Worm (Caenorhabditis elegans) whole organism, dauer: Measurements from ENCODE around the gene npp-10.

Experiments used
- unc-62 ChIP-seq: sonication (generic microtip); optimal IDR thresholded peaks from 2 replicates; lab custom pipeline; 2017; ENCODE audit warnings: missing biosample characterization, missing genetic modification reagents, missing genetic modification characterization

npp-10 gene

DNA sequence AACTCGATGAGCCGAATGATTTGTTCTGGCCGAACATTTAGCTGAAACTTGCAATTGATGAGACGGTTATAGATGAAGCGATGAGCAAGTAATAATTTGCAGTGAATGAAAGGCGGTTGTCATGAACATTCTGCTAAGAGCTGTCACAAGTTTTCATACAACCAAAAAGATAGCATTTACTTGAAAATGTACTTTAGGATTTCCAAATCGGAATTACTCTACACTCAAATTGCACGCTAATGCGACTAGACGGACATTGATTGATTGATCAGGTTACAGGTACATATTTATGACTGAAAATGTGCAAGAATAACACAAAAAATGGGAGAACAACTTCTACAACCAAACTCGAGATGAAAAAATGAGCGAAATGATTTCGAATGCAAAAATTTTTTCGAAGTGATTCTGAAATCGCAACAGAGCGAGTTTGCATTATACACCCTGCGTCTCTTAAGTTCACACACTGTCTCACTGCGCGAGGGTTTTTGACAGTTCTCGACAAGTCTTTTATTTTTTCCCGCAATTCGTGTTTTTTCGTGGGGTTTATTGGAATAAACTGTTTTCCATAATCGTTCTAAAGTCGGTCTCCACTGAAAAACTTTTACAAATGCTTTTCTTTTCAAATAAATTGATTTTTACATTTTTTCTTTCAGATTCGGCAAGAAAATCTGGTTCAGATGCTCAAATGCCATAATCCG lies at the start of gene npp-10, which contains the start of gene cyk-3:
Gene npp-10, minus strand, starts transcription at position 51 of the 698 bp plus-strand sequence.
Gene cyk-3, plus strand, starts transcription at position 648 of the 698 bp plus-strand sequence.
- TF ChIP-seq unc-62 (GFP tag; lab: Kevin White, UChicago), result no peak

DNA sequence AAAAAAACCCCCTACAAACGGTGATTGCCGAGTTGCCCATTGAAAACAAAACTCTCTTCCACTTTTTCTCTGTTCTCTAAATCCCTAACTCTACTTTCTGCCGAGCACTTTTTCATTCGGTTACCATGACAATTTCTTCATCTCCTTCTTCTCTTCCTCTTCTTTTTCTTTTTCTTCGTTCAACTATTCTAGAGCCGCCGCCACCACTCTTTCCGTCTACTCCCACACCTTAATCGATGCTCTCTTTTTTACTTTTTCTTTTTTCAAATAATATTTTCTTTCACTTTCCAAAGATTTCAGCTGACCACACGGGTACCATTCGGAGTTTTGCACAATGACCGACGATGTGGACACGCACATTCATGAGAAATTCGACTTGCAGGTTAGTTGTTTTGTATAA lies 48.2 kb upstream of the npp-10 start, which contains the start of gene mapk-15:
Gene mapk-15, plus strand, starts transcription at position 301 of the 400 bp plus-strand sequence.
- no peak for TF ChIP-seq unc-62 (GFP tag; lab: Kevin White, UChicago)

DNA sequence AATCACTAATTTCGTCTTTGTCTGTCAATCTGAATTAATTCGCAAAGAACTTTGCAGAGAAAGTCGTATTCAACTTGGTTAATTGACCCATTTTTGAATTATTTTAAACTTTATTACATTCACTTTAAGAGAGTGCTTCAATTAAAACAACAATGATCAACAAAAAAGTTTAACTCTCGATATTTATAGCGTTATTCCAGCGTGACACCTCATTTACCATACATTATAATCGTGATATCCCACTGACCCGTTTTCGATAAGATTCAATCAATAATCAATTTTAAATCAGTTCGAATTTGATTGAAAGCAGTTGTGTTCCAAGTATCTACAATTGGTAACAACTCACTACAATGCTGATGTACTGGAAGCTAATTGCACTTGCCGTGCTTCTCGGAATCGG lies 37.4 kb upstream of the npp-10 start, which contains the start of gene clc-10:
Gene clc-10, plus strand, starts transcription at position 301 of the 400 bp plus-strand sequence.
- TF ChIP-seq unc-62 (GFP tag; lab: Kevin White, UChicago), result no peak

DNA sequence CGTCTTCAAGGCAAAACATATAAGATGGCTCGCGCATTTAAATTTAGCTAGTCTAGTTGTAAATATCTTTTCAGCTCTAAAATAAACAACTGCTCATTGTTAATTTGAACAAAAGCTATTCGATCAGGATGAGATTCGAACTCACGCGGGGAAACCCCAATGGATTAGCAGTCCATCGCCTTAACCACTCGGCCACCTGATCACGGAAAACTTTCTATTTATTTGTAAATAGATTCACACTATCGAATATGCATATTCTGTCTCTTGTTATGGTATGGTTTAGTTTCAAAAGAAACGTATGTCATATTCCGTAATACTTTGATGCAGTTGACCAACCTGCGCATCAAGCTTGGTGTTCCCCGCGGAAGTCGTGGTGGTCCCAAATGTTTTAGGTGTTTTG lies 36.8 kb upstream of the npp-10 start:
- TF ChIP-seq unc-62 (GFP tag; lab: Kevin White, UChicago), result no peak

DNA sequence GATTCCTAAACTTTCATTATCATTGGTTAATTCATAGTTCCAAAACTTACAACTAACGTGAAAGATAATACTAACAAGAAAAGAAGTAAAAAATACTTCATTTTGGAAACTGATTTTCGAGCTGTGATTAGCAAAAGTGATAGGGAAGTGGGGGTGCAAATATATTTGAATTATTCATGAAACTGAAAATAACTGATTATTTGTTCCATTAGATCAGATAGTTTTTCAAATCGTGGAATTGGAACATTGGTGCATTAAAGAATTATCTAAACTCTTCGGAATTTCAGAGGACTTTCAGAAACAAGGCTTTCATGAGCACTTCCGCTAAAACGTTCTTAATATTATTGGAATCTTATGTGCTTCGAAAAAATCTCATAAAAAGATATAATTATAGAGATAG lies 36.3 kb upstream of the npp-10 start, which contains the start of gene F40H6.5:
Gene F40H6.5, minus strand, starts transcription at position 101 of the 400 bp plus-strand sequence.
- TF ChIP-seq unc-62 (GFP tag; lab: Kevin White, UChicago), result no peak

DNA sequence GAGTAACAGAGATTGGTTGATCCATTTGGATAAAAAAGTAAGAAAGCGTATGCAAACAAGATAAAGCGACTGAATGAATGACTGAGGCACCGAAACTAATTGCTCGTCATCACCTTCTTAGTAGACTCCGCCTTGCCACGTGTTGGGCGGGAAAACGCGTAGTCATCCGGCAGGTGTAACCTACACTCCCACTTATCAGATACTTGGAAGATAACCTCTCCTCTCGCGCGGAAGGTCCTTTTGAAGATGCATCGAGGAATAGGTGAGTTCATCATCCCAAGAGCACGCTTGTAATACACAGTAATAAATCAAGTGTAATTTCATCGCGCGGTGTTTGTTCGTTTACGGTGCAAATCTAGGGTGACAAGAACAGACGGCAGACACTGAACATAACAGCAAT lies 27.5 kb upstream of the npp-10 start, which contains the start of gene tbx-11:
Gene tbx-11, minus strand, starts transcription at position 101 of the 400 bp plus-strand sequence.
- TF ChIP-seq unc-62 (GFP tag; lab: Kevin White, UChicago), result no peak

DNA sequence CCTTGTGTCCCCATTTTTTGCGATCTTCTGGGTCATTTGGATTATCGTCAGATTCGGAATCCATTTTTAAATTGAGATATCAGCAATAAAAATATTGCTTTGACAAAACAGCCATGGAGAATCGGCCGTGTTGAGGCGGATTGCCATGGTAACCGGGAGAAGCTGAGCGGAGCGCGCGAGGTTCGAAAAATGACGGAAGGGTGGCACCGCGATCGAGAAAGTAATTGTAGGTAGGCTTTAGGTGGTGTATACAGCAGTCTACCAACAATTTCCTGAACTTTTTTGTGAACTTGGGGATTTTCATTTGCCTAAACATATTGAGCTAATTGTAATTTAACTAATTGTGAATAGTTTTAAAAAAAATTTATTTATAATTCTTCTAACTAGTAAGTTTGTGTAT lies 20.0 kb upstream of the npp-10 start, which contains the start of gene ift-139:
Gene ift-139, minus strand, starts transcription at position 101 of the 400 bp plus-strand sequence.
- TF ChIP-seq unc-62 (GFP tag; lab: Kevin White, UChicago), result no peak

DNA sequence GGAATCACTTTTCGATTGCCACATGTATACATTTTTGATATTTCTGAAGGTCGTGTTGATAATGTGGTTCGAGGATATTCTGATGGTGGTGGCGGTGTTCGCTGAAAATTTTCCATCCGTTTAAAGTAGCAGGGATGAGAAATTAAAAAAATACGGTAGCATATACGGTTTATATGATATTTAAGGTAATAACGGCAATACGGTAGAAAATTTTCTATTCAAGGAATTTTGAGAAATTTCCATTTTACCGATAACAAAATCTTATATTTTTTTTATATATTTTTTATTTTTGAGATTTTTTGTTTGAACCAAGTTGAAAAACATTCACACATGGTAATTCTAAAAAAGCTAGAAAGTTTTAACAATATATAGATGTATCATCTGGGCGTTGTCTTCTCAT lies 11.1 kb upstream of the npp-10 start, which contains the start of gene ZK328.6:
Gene ZK328.6, minus strand, starts transcription at position 101 of the 400 bp plus-strand sequence.
- no peak for TF ChIP-seq unc-62 (GFP tag; lab: Kevin White, UChicago)

DNA sequence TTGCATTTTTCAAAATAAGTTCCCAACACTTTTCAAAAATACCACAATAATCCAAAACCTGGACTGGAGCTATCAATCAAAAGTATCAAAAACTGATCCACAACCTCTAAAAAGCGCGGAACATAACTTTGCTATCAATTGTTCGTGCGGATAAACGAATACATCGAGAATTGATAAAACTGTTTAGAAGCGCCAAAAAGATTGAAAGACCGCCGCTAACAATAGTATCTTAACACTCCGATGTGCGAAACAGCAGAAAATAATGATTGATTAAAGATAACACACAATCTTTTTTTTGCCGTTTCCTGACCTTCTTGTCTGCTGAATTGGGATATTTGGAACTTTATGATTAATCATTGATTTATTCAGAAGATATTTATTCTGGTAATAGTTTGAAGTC lies 9.1 kb upstream of the npp-10 start, which contains the start of gene tbx-7:
Gene tbx-7, minus strand, starts transcription at position 101 of the 400 bp plus-strand sequence.
- no peak for TF ChIP-seq unc-62 (GFP tag; lab: Kevin White, UChicago)

DNA sequence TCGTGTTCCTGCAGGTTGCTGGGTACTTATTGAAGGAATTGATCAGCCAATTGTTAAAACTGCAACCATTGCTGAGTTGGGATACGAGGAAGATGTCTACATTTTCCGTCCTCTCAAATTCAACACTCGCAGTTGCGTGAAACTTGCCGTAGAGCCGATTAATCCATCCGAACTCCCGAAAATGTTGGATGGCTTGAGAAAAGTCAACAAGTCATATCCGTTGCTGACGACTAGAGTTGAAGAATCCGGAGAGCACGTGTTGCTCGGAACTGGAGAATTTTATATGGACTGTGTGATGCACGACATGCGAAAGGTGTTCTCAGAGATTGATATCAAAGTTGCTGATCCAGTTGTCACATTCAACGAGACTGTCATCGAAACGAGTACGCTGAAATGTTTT lies 8.1 kb downstream of the npp-10 start:
- TF ChIP-seq unc-62 (GFP tag; lab: Kevin White, UChicago), result no peak

DNA sequence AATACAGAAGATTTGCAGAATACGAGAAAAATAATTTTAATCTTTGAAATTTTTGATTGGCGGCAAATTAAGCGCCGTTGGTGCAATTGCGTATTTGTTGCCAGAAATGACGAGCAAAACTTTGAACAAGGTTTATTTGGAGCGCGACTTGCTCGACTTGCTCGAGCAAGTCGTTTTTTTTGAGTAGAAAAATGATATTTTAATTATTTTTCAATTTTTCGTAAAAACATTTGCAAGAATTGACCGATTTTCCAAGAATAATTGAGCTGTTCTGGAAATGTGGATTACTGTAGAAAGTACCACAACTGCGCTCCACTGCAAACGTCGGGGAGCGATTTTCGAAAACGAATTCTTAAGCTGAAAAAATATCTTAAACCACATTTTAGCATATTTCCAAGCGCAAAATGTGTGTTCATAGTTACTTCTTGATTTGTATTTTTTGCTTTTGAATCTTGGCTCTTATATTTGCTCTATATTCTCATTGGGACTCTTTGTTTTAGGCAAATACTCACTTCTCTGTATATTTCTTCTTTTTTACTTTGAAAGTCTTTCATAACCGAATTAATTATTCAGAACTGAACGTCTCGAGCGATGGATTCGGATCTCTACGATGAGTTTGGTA lies 10.3 kb downstream of the npp-10 start, which contains the start of the genes gcna-1 and eftu-2:
Gene gcna-1, minus strand, starts transcription at position 96 of the 622 bp plus-strand sequence.
Gene eftu-2, plus strand, starts transcription at position 572 of the 622 bp plus-strand sequence.
- no peak for TF ChIP-seq unc-62 (GFP tag; lab: Kevin White, UChicago)

DNA sequence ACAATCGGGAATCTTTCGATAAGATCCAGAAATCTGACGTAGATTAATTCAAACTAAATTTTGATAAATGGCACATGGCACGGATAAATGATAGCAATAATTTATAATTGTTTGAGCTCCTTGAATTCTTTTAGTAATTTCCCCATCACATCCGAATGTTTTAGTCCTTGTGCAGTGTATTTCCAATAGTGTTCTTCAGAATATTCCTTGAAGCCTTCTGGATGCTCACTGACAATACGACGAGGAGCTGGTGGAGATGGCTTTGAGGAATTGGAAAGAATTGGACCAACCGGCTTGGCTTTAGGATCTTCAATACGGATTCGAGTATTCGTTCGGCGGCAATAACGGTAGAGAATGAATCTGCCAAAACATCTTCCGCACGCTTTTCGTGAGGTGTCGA lies 12.9 kb downstream of the npp-10 start:
- TF ChIP-seq unc-62 (GFP tag; lab: Kevin White, UChicago), result no peak

DNA sequence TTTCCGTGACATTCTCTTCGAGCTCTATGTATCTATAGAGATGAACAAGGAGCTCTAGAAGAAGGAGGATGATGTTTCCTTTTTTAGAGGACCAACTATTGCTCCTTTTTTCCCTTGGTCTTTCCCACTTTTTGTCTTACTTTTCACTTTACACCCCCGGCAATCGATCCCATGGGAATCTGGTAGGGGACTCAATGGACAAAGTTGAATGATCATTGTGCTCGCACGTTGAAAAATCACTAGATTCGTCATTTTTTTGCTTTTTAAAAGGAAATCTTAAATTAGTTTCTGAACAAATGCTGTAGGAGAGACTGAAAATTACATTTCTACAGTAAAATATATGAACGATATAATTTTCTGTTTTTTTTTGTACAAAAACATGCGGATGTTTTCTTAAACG lies 17.3 kb downstream of the npp-10 start:
- TF ChIP-seq unc-62 (GFP tag; lab: Kevin White, UChicago), result no peak

DNA sequence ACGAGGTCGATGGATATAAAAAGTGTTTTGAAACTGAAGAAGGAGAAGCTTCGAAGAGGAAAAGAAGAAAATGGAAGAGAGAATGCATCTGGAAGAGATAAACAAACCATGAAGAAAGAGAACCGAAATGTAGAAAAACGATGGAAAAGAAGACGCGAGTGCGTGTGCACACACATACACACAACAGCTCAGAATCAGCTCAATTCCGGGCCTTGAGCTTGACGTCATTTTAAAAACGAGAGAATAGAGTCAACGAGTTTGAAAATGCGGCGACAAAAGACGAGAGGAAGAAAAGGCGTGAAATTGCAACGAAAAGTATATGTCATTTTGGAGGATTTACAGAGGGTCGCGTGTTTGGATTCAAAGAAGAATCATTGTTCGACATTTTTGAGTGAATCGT lies 19.7 kb downstream of the npp-10 start:
- no peak for TF ChIP-seq unc-62 (GFP tag; lab: Kevin White, UChicago)

DNA sequence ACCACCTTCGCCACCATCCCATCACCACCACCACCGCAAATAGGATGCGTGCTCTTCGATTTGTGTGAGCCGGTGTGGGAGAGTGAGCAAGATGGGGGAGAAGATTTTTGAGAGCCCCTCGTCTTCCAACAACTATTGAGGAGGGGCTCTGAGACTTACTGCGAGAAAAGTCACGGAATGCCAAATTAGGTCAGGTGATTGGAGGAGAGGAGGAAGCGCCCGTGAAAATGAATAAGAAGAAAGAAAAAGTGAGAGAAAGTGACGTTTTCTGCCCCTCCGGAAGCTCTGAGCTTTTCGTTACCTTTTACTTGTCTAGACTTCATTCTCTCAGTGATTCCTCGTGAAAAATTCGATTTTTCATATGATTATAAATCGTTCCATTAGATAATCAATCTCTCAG lies 20.7 kb downstream of the npp-10 start:
- no peak for TF ChIP-seq unc-62 (GFP tag; lab: Kevin White, UChicago)

DNA sequence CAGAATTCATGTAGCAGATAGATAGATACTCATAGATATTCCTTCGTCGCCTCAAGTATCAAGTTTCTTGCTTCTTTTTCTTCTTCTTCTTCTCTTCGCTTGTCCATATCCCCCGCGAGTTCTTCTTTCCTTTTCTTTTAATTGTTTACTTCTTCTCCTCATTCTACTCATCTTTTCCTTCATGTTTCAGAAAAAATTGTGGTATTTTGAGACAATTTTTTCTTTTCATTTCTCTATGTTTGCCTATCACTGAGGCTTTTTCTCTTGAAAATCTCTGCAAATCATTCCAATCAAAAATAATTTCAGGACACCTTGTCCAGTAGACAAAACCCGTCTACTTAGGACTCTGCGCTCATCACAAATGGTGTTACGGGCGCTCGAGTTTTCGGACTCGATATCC lies 26.4 kb downstream of the npp-10 start, which contains the start of gene T04C9.1:
Gene T04C9.1, plus strand, starts transcription at position 301 of the 400 bp plus-strand sequence.
- no peak for TF ChIP-seq unc-62 (GFP tag; lab: Kevin White, UChicago)
